Fruit fly (Drosophila melanogaster): ENCODE measurements around the gene Marf.

Gene Marf

dm6 chrX:6346926-6347367 is 18.8 kb upstream of the Marf start, which contains the start of gene CG3847 (continued):
- TF ChIP-seq ara (GFP tag; IDR thresholded peaks at IDR 0.05) = no peak
- TF ChIP-seq Oli (tag; optimal IDR thresholded peaks at IDR 0.05) = no peak
- peak; percentile 72 for TF ChIP-seq CG17186 (GFP tag; optimal IDR thresholded peaks at IDR 0.05)
- TF ChIP-seq Lpt (GFP tag; optimal IDR thresholded peaks at IDR 0.05) = no peak
- peak; percentile 84 for TF ChIP-seq CG8359 (GFP tag; optimal IDR thresholded peaks at IDR 0.05; ENCODE audit: borderline replicate concordance)
- peak; percentile 68 for TF ChIP-seq NFAT (GFP tag; IDR thresholded peaks at IDR 0.05)
- no peak for TF ChIP-seq D19A (tag; optimal IDR thresholded peaks at IDR 0.05)
- TF ChIP-seq al (GFP tag; IDR thresholded peaks at IDR 0.05) = no peak
- peak; percentile 18 for TF ChIP-seq CG13424 (tag; optimal IDR thresholded peaks at IDR 0.05)
- TF ChIP-seq CG11247 (GFP tag; IDR thresholded peaks at IDR 0.05) = 0 out of 2 replicates have a peak, but pooled peaks have one; percentile 12
- TF ChIP-seq dpn (GFP tag; optimal IDR thresholded peaks at IDR 0.05) = peak; percentile 58 to 60
- TF ChIP-seq CG7987 (GFP tag; optimal IDR thresholded peaks at IDR 0.05) = peak; percentile 37
- peak; percentile 91 for TF ChIP-seq CG10267 (tag; optimal IDR thresholded peaks at IDR 0.05)
- TF ChIP-seq run (tag; optimal IDR thresholded peaks at IDR 0.05) = no peak
- TF ChIP-seq bowl (GFP tag; IDR thresholded peaks at IDR 0.05) = no peak
- TF ChIP-seq zfh1 (GFP tag; IDR thresholded peaks at IDR 0.05) = no peak
- TF ChIP-seq CG11723 (GFP tag; optimal IDR thresholded peaks at IDR 0.05) = no peak
- no peak for TF ChIP-seq gcm2 (GFP tag; optimal IDR thresholded peaks at IDR 0.05)
- no peak for TF ChIP-seq Drgx (GFP tag; IDR thresholded peaks at IDR 0.05)
- no peak for TF ChIP-seq Atf3 (GFP tag; optimal IDR thresholded peaks at IDR 0.05)
- TF ChIP-seq pho (GFP tag; optimal IDR thresholded peaks at IDR 0.05) = peak; percentile 61
- TF ChIP-seq E2f1 (GFP tag; IDR thresholded peaks at IDR 0.05) = peak; percentile 54; the same call in 1 of the 2 replicates
- no peak for TF ChIP-seq Hand (GFP tag; optimal IDR thresholded peaks at IDR 0.05)
- peak; percentile 96 for TF ChIP-seq Dref (GFP tag; IDR thresholded peaks at IDR 0.05)
- TF ChIP-seq CG4854 (GFP tag; optimal IDR thresholded peaks at IDR 0.05) = peak; percentile 59
- TF ChIP-seq fu2 (GFP tag; optimal IDR thresholded peaks at IDR 0.05) = no peak
- peak; percentile 16 for TF ChIP-seq Deaf1 (tag; optimal IDR thresholded peaks at IDR 0.05)
- TF ChIP-seq Gsc (GFP tag; IDR thresholded peaks at IDR 0.05) = no peak
- TF ChIP-seq CG33213 (GFP tag; optimal IDR thresholded peaks at IDR 0.05) = peak; percentile 78
- no peak for TF ChIP-seq sens-2 (GFP tag; IDR thresholded peaks at IDR 0.05)
- TF ChIP-seq CG12104 (GFP tag; optimal IDR thresholded peaks at IDR 0.05) = no peak
- 0 out of 2 replicates have a peak, but pooled peaks have one; percentile 31 for TF ChIP-seq Ptx1 (GFP tag; IDR thresholded peaks at IDR 0.05)
- TF ChIP-seq crc (GFP tag; optimal IDR thresholded peaks at IDR 0.05) = no peak
- peak; percentile 94 for TF ChIP-seq CG12659 (GFP tag; optimal IDR thresholded peaks at IDR 0.05)
- peak; percentile 31 for TF ChIP-seq psq (GFP tag; optimal IDR thresholded peaks at IDR 0.05)
- TF ChIP-seq CG31224 (GFP tag; IDR thresholded peaks at IDR 0.05) = no peak
- TF ChIP-seq btn (GFP tag; optimal IDR thresholded peaks at IDR 0.05) = no peak
- TF ChIP-seq CG10321 (GFP tag; IDR thresholded peaks at IDR 0.05) = peak; percentile 56; the same call in 1 of the 2 replicates
- TF ChIP-seq CG10543 (GFP tag; optimal IDR thresholded peaks at IDR 0.05) = peak; percentile 60
- peak; percentile 43 for TF ChIP-seq CG9727 (GFP tag; optimal IDR thresholded peaks at IDR 0.05)
- peak; percentile 87 for TF ChIP-seq CG9797 (GFP tag; optimal IDR thresholded peaks at IDR 0.05)
- TF ChIP-seq maf-S (GFP tag; optimal IDR thresholded peaks at IDR 0.05) = peak; percentile 34
- TF ChIP-seq Mes4 (GFP tag; optimal IDR thresholded peaks at IDR 0.05) = peak; percentile 4
- no peak for TF ChIP-seq Hey (tag; optimal IDR thresholded peaks at IDR 0.05)
- TF ChIP-seq CG34376 (GFP tag; optimal IDR thresholded peaks at IDR 0.05) = peak; percentile 53
- peak; percentile 81 for TF ChIP-seq Bgb (GFP tag; IDR thresholded peaks at IDR 0.05; ENCODE audit: partially characterized antibody)
- no peak for TF ChIP-seq ab (GFP tag; optimal IDR thresholded peaks at IDR 0.05)
- no peak for TF ChIP-seq danr (GFP tag; IDR thresholded peaks at IDR 0.05)
- peak; percentile 13; the same call in 1 of the 4 replicates for TF ChIP-seq Gug (GFP tag; IDR thresholded peaks at IDR 0.05)
- TF ChIP-seq D (optimal IDR thresholded peaks at IDR 0.05) = no peak
- TF ChIP-seq D (GFP tag; optimal IDR thresholded peaks at IDR 0.05) = no peak
- TF ChIP-seq lola (GFP tag; optimal IDR thresholded peaks at IDR 0.05) = peak in 1 of 3 experiments; percentile 3

Data from whole organism, embryonic.